Worm (Caenorhabditis elegans) whole organism, young adult: ENCODE measurements around the gene pcrg-1.

Experiments
- C17E4.6 ChIP-seq: fragments of 200-800 bp; sonication (Bioruptor generic); IDR thresholded peaks from 2 replicates; pipeline ENCODE4 v1.3.6; 2022; ENCODE audit warnings: missing genetic modification reagents, missing genetic modification characterization, missing compliant biosample characterization
- D2030.7 ChIP-seq: fragments of 200-800 bp; sonication (Bioruptor generic); IDR thresholded peaks from 2 replicates; pipeline ENCODE4 v1.3.6; 2022; ENCODE audit warnings: missing genetic modification reagents, missing genetic modification characterization, missing compliant biosample characterization
- F39B2.1 ChIP-seq: fragments of 200-800 bp; sonication (Bioruptor generic); IDR thresholded peaks from 2 replicates; pipeline ENCODE4 v1.3.6; 2022; ENCODE audit warnings: missing genetic modification reagents, missing genetic modification characterization, missing compliant biosample characterization
- F55B11.4 ChIP-seq: sonication (generic microtip); optimal IDR thresholded peaks from 2 replicates; lab custom pipeline; 2016; ENCODE audit warnings: missing compliant biosample characterization, missing genetic modification characterization, borderline replicate concordance; ENCODE audit not compliant: insufficient read depth
- F57A8.1 ChIP-seq: fragments of 200-800 bp; sonication (Bioruptor generic); optimal IDR thresholded peaks from 2 replicates; lab custom pipeline; 2018; ENCODE audit warnings: mild to moderate bottlenecking, missing genetic modification characterization, moderate library complexity, missing compliant biosample characterization
- F57C9.4 ChIP-seq: sonication (generic microtip); optimal IDR thresholded peaks from 2 replicates; lab custom pipeline; 2017; ENCODE audit warnings: mild to moderate bottlenecking, missing genetic modification characterization, missing compliant biosample characterization
- Y67H2A.10 ChIP-seq: fragments of 200-800 bp; sonication (Bioruptor generic); conservative IDR thresholded peaks from 2 replicates; pipeline ENCODE4 v1.3.6; 2022; ENCODE audit warnings: missing genetic modification reagents, missing genetic modification characterization, missing compliant biosample characterization
- Y79H2A.3 ChIP-seq: fragments of 200-800 bp; sonication (Bioruptor generic); conservative IDR thresholded peaks from 2 replicates; pipeline ENCODE4 v1.3.6; 2022; ENCODE audit warnings: missing genetic modification reagents, missing genetic modification characterization, missing compliant biosample characterization
- akir-1 ChIP-seq: fragments of 200-800 bp; sonication (Bioruptor generic); optimal IDR thresholded peaks from 2 replicates; lab custom pipeline; 2018; ENCODE audit warnings: mild to moderate bottlenecking, missing genetic modification characterization, moderate library complexity, missing compliant biosample characterization
- atf-7 ChIP-seq: sonication (generic microtip); optimal IDR thresholded peaks from 2 replicates; lab custom pipeline; 2017; ENCODE audit warnings: mild to moderate bottlenecking, missing genetic modification characterization, missing compliant biosample characterization
- ccch-3 ChIP-seq: fragments of 200-800 bp; sonication (Bioruptor generic); optimal IDR thresholded peaks from 2 replicates; lab custom pipeline; 2018; ENCODE audit warnings: mild to moderate bottlenecking, missing genetic modification characterization, missing compliant biosample characterization
- ceh-100 ChIP-seq: fragments of 200-800 bp; sonication (Bioruptor generic); IDR thresholded peaks from 2 replicates; pipeline ENCODE4 v1.3.6; 2022; ENCODE audit warnings: missing genetic modification reagents, missing genetic modification characterization, missing compliant biosample characterization
- die-1 ChIP-seq: sonication (generic microtip); optimal IDR thresholded peaks from 2 replicates; lab custom pipeline; 2016; ENCODE audit warnings: missing genotype, mild to moderate bottlenecking, missing genetic modification characterization, missing compliant biosample characterization
- dox-1 ChIP-seq: fragments of 200-800 bp; sonication (Bioruptor generic); IDR thresholded peaks from 2 replicates; pipeline ENCODE4 v1.3.6; 2022; ENCODE audit warnings: missing genetic modification reagents, missing genetic modification characterization, missing compliant biosample characterization
- efl-1 ChIP-seq: fragments of 150-350 bp; optimal IDR thresholded peaks from 2 replicates; lab custom pipeline; 2014; ENCODE audit warnings: missing biosample characterization, missing genetic modification reagents, missing genetic modification characterization
- egl-18 ChIP-seq: fragments of 200-800 bp; sonication (Bioruptor generic); IDR thresholded peaks from 2 replicates; pipeline ENCODE4 v1.3.6; 2022; ENCODE audit warnings: missing genetic modification reagents, missing genetic modification characterization, missing compliant biosample characterization
- egl-44 ChIP-seq: fragments of 200-800 bp; sonication (Bioruptor generic); IDR thresholded peaks from 2 replicates; pipeline ENCODE4 v1.3.6; 2022; ENCODE audit warnings: missing genetic modification reagents, missing genetic modification characterization, missing compliant biosample characterization
- egrh-3 ChIP-seq: fragments of 200-800 bp; sonication (Bioruptor generic); IDR thresholded peaks from 2 replicates; pipeline ENCODE4 v1.3.6; 2022; ENCODE audit warnings: missing genetic modification reagents, missing genetic modification characterization, missing compliant biosample characterization
- gei-17 ChIP-seq: fragments of 200-800 bp; sonication (Bioruptor generic); optimal IDR thresholded peaks from 2 replicates; lab custom pipeline; 2018; ENCODE audit warnings: mild to moderate bottlenecking, missing genetic modification characterization, missing compliant biosample characterization
- him-1 ChIP-seq: sonication (generic microtip); optimal IDR thresholded peaks from 2 replicates; lab custom pipeline; 2016; ENCODE audit warnings: missing genotype, missing genetic modification reagents, missing genetic modification characterization, missing compliant biosample characterization
- hlh-26 ChIP-seq: fragments of 200-800 bp; sonication (Bioruptor generic); conservative IDR thresholded peaks from 2 replicates; pipeline ENCODE4 v1.3.6; 2022; ENCODE audit warnings: missing genetic modification reagents, missing genetic modification characterization, missing compliant biosample characterization
- hmg-20 ChIP-seq: fragments of 200-800 bp; sonication (Bioruptor generic); IDR thresholded peaks from 2 replicates; pipeline ENCODE4 v1.3.6; 2022; ENCODE audit warnings: missing genetic modification reagents, missing genetic modification characterization, missing compliant biosample characterization
- hsf-1 ChIP-seq: fragments of 200-800 bp; sonication (Bioruptor generic); IDR thresholded peaks from 2 replicates; pipeline ENCODE4 v1.3.6; 2022; ENCODE audit warnings: missing genetic modification reagents, missing genetic modification characterization, missing compliant biosample characterization
- lin-35 ChIP-seq, 3 experiments: fragments of 150-350 bp in 2 of 3; sonication (generic microtip) in 1 of 3; optimal IDR thresholded peaks; 2 replicates each; lab custom pipeline; 2014 to 2018; ENCODE audit warnings: missing biosample characterization in 3 of 3, missing genetic modification characterization in 3 of 3, missing genetic modification reagents in 3 of 3
- lin-40 ChIP-seq: sonication (generic microtip); optimal IDR thresholded peaks from 2 replicates; lab custom pipeline; 2016; ENCODE audit warnings: missing genetic modification characterization, mild to moderate bottlenecking, missing compliant biosample characterization, missing genotype, missing genetic modification reagents
- lin-54 ChIP-seq: fragments of 200-800 bp; sonication (Bioruptor generic); optimal IDR thresholded peaks from 2 replicates; lab custom pipeline; 2018; ENCODE audit warnings: mild to moderate bottlenecking, missing genetic modification characterization, missing compliant biosample characterization
- lir-1 ChIP-seq: fragments of 200-800 bp; sonication (Bioruptor generic); conservative IDR thresholded peaks from 2 replicates; pipeline ENCODE4 v1.3.6; 2022; ENCODE audit warnings: missing genetic modification reagents, missing genetic modification characterization, missing compliant biosample characterization
- lsy-27 ChIP-seq: sonication (generic microtip); optimal IDR thresholded peaks from 2 replicates; lab custom pipeline; 2017; ENCODE audit warnings: missing genetic modification characterization, mild to moderate bottlenecking, missing compliant biosample characterization, antibody characterized with exemption, missing genotype, borderline replicate concordance; ENCODE audit not compliant: insufficient read depth
- madf-3 ChIP-seq: fragments of 200-800 bp; sonication (Bioruptor generic); IDR thresholded peaks from 2 replicates; pipeline ENCODE4 v1.3.6; 2022; ENCODE audit warnings: missing genetic modification reagents, missing genetic modification characterization, missing compliant biosample characterization
- mes-4 ChIP-seq: sonication (generic microtip); optimal IDR thresholded peaks from 2 replicates; lab custom pipeline; 2016; ENCODE audit warnings: missing genotype, missing genetic modification characterization, missing compliant biosample characterization
- mxl-1 ChIP-seq: sonication (generic microtip); optimal IDR thresholded peaks from 2 replicates; lab custom pipeline; 2016; ENCODE audit warnings: missing genetic modification characterization, missing compliant biosample characterization
- nfya-1 ChIP-seq: sonication (generic microtip); optimal IDR thresholded peaks from 2 replicates; lab custom pipeline; 2017; ENCODE audit warnings: antibody characterized with exemption, missing compliant biosample characterization, missing genetic modification characterization, borderline replicate concordance; ENCODE audit not compliant: insufficient read depth
- nfya-2 ChIP-seq: fragments of 200-800 bp; sonication (Bioruptor generic); IDR thresholded peaks from 2 replicates; pipeline ENCODE4 v1.3.6; 2022; ENCODE audit warnings: missing genetic modification reagents, missing genetic modification characterization, missing compliant biosample characterization
- nhr-27 ChIP-seq: fragments of 200-800 bp; sonication (Bioruptor generic); optimal IDR thresholded peaks from 2 replicates; lab custom pipeline; 2018; ENCODE audit warnings: mild to moderate bottlenecking, missing genetic modification characterization, moderate library complexity, missing compliant biosample characterization
- rpc-1 ChIP-seq, 2 experiments: fragments of 150-350 bp in 1 of 2; sonication (generic microtip) in 1 of 2; optimal IDR thresholded peaks; 2 replicates each; lab custom pipeline; 2014 to 2018; ENCODE audit warnings: missing biosample characterization in 1 of 2, missing genetic modification characterization in 1 of 2, missing genetic modification reagents in 1 of 2, missing genotype in 1 of 2
- snpc-1.1 ChIP-seq: sonication (generic microtip); optimal IDR thresholded peaks from 2 replicates; lab custom pipeline; 2017; ENCODE audit warnings: missing genetic modification characterization, mild to moderate bottlenecking, missing compliant biosample characterization, antibody characterized with exemption, moderate library complexity, missing genotype, missing genetic modification reagents; ENCODE audit not compliant: insufficient read depth
- snpc-3.4 ChIP-seq: sonication (generic microtip); optimal IDR thresholded peaks from 2 replicates; lab custom pipeline; 2017; ENCODE audit warnings: missing genetic modification characterization, mild to moderate bottlenecking, missing compliant biosample characterization, antibody characterized with exemption, moderate library complexity, missing genotype, missing genetic modification reagents
- snpc-4 ChIP-seq, 5 experiments: fragments of 150-350 bp in 1 of 5; sonication (generic microtip) in 4 of 5; optimal IDR thresholded peaks; 2 replicates each; lab custom pipeline; 2014 to 2018; ENCODE audit warnings: missing genetic modification characterization in 5 of 5, missing biosample characterization in 3 of 5, antibody characterized with exemption in 2 of 5, mild to moderate bottlenecking in 2 of 5, missing compliant biosample characterization in 2 of 5, missing genotype in 2 of 5, moderate library complexity in 2 of 5, missing genetic modification reagents in 1 of 5
- somi-1 ChIP-seq: fragments of 200-800 bp; sonication (Bioruptor generic); optimal IDR thresholded peaks from 2 replicates; lab custom pipeline; 2018; ENCODE audit warnings: mild to moderate bottlenecking, missing genetic modification characterization, missing compliant biosample characterization
- tbx-9 ChIP-seq: sonication (generic microtip); optimal IDR thresholded peaks from 2 replicates; lab custom pipeline; 2016; ENCODE audit warnings: borderline replicate concordance, missing genetic modification characterization, inconsistent platforms, missing compliant biosample characterization
- unc-130 ChIP-seq: sonication (generic microtip); optimal IDR thresholded peaks from 2 replicates; lab custom pipeline; 2016; ENCODE audit warnings: missing genetic modification reagents, missing genetic modification characterization, missing compliant biosample characterization
- xnd-1 ChIP-seq: sonication (generic microtip); optimal IDR thresholded peaks from 2 replicates; lab custom pipeline; 2016; ENCODE audit warnings: missing genotype, missing genetic modification reagents, missing genetic modification characterization, missing compliant biosample characterization
- zfh-2 ChIP-seq: fragments of 200-800 bp; sonication (Bioruptor generic); conservative IDR thresholded peaks from 2 replicates; pipeline ENCODE4 v1.3.6; 2022; ENCODE audit warnings: missing genetic modification reagents, missing genetic modification characterization, missing compliant biosample characterization
- zim-3 ChIP-seq: sonication (generic microtip); optimal IDR thresholded peaks from 2 replicates; lab custom pipeline; 2017; ENCODE audit warnings: mild to moderate bottlenecking, missing genetic modification characterization, moderate library complexity, missing compliant biosample characterization
- ztf-3 ChIP-seq: fragments of 200-800 bp; sonication (Bioruptor generic); optimal IDR thresholded peaks from 2 replicates; lab custom pipeline; 2018; ENCODE audit warnings: mild to moderate bottlenecking, missing genetic modification characterization, missing compliant biosample characterization

The pcrg-1 gene

ce11 chrII:7200051-7200599 lies at the start of gene pcrg-1:
pcrg-1 (plus strand) TSS chrII:7200549.
- peak; percentile 56 for TF ChIP-seq atf-7 (tag; lab: Kevin White, UChicago)
- TF ChIP-seq ztf-3 (GFP tag; lab: Kevin White, UChicago), result peak; percentile 20
- peak; percentile 82 for TF ChIP-seq zim-3 (tag; lab: Kevin White, UChicago)
- TF ChIP-seq mxl-1, result peak; percentile 80
- TF ChIP-seq F55B11.4 (tag; lab: Kevin White, UChicago), result no peak
- TF ChIP-seq hmg-20 (GFP tag; lab: Robert Waterston, UW), result peak; percentile 61; the same call in 1 of the 2 replicates
- peak; percentile 50 for TF ChIP-seq lsy-27 (tag; lab: Kevin White, UChicago)
- peak; percentile 65 for TF ChIP-seq hsf-1 (GFP tag; lab: Robert Waterston, UW)
- peak; percentile 73 for TF ChIP-seq ceh-100 (GFP tag; lab: Robert Waterston, UW)
- TF ChIP-seq unc-130 (GFP tag; lab: Kevin White, UChicago), result no peak
- peak; percentile 10 for TF ChIP-seq F57C9.4 (tag; lab: Kevin White, UChicago)
- 0 out of 2 replicates have a peak, but pooled peaks have one; percentile 11 for TF ChIP-seq F39B2.1 (GFP tag; lab: Robert Waterston, UW)
- peak; percentile 55 for TF ChIP-seq F57A8.1 (GFP tag; lab: Kevin White, UChicago)
- TF ChIP-seq tbx-9 (tag; lab: Kevin White, UChicago), result no peak
- TF ChIP-seq somi-1 (GFP tag; lab: Kevin White, UChicago), result peak; percentile 80
- no peak for TF ChIP-seq Y67H2A.10 (GFP tag; lab: Robert Waterston, UW)
- TF ChIP-seq die-1 (tag; lab: Kevin White, UChicago), result peak; percentile 91
- peak; percentile 61 for TF ChIP-seq nhr-27 (tag; lab: Kevin White, UChicago)
- no peak for TF ChIP-seq ccch-3 (GFP tag; lab: Kevin White, UChicago)
- TF ChIP-seq egl-18 (GFP tag; lab: Robert Waterston, UW), result peak; percentile 64; the same call in 1 of the 2 replicates
- TF ChIP-seq lin-54 (GFP tag; lab: Kevin White, UChicago), result peak; percentile 76
- peak; percentile 87 for TF ChIP-seq rpc-1 (optimal IDR thresholded peaks at IDR 0.05; lab: Kevin White, UChicago)
- peak; percentile 84 for TF ChIP-seq rpc-1 (tag; optimal IDR thresholded peaks at IDR 0.05; lab: Kevin White, UChicago)
- no peak for TF ChIP-seq nfya-1 (tag; lab: Kevin White, UChicago)
- peak; percentile 58; the same call in 1 of the 2 replicates for TF ChIP-seq egrh-3 (GFP tag; lab: Robert Waterston, UW)
- no peak for TF ChIP-seq gei-17 (GFP tag; lab: Kevin White, UChicago)
- peak; percentile 78 for TF ChIP-seq D2030.7
- TF ChIP-seq efl-1 (GFP tag; lab: Kevin White, UChicago), result no peak
- peak; percentile 84 for TF ChIP-seq madf-3
- TF ChIP-seq him-1, result peak; percentile 63
- no peak for TF ChIP-seq Y79H2A.3 (GFP tag; lab: Robert Waterston, UW)
- peak; percentile 95 for TF ChIP-seq snpc-1.1
- TF ChIP-seq egl-44, result peak; percentile 80; the same call in 1 of the 2 replicates
- peak; percentile 76 for TF ChIP-seq lin-40
- peak; percentile 83 for TF ChIP-seq mes-4 (tag; lab: Kevin White, UChicago)
- peak; percentile 96 for TF ChIP-seq snpc-4 (GFP tag; optimal IDR thresholded peaks at IDR 0.05; lab: Kevin White, UChicago)
- TF ChIP-seq snpc-4 (tag; optimal IDR thresholded peaks at IDR 0.05; lab: Kevin White, UChicago), result peak; percentile 97 to 99 (median 98)
- TF ChIP-seq zfh-2 (GFP tag; lab: Robert Waterston, UW), result no peak
- TF ChIP-seq hlh-26 (GFP tag; lab: Robert Waterston, UW), result peak; percentile 76; the same call in 1 of the 2 replicates
- TF ChIP-seq C17E4.6 (GFP tag; lab: Robert Waterston, UW), result peak; percentile 77
- TF ChIP-seq snpc-3.4 (tag; lab: Kevin White, UChicago), result peak; percentile 90
- peak; percentile 31 for TF ChIP-seq xnd-1 (tag; lab: Kevin White, UChicago)
- TF ChIP-seq lir-1, result 0 out of 2 replicates have a peak, but pooled peaks have one; percentile 40
- TF ChIP-seq dox-1 (GFP tag; lab: Robert Waterston, UW), result peak; percentile 90
- 0 out of 2 replicates have a peak, but pooled peaks have one; percentile 65 for TF ChIP-seq nfya-2 (GFP tag; lab: Robert Waterston, UW)
- TF ChIP-seq lin-35 (GFP tag; optimal IDR thresholded peaks at IDR 0.05; lab: Kevin White, UChicago), result peak in 1 of 3 experiments; percentile 59
- peak; percentile 36 for TF ChIP-seq akir-1 (GFP tag; lab: Kevin White, UChicago)
